Fruit fly (Drosophila melanogaster): Measurements from ENCODE around the gene CG4884.

The CG4884 gene

dm6 chr3R:27946555-27947204 is 12.4 kb downstream of the CG4884 start (continued):
- TF ChIP-seq HLH4C (GFP tag; IDR thresholded peaks at IDR 0.05; ENCODE audit: partially characterized antibody): no peak
- no peak for TF ChIP-seq Gug (GFP tag; IDR thresholded peaks at IDR 0.05)
- no peak for TF ChIP-seq CG12299 (tag; optimal IDR thresholded peaks at IDR 0.05)
- TF ChIP-seq CG31388 (GFP tag; optimal IDR thresholded peaks at IDR 0.05): no peak
- peak; percentile 41 for TF ChIP-seq PHDP (tag; optimal IDR thresholded peaks at IDR 0.05)
- no peak for TF ChIP-seq psq (GFP tag; optimal IDR thresholded peaks at IDR 0.05)
- no peak for TF ChIP-seq CG1832 (GFP tag; optimal IDR thresholded peaks at IDR 0.05)
- 0 out of 2 replicates have a peak, but pooled peaks have one; percentile 32 for TF ChIP-seq Rfx (GFP tag; IDR thresholded peaks at IDR 0.05)
- TF ChIP-seq knrl (GFP tag; IDR thresholded peaks at IDR 0.05; ENCODE audit: partially characterized antibody): no peak
- TF ChIP-seq bbx (GFP tag; IDR thresholded peaks at IDR 0.05; ENCODE audit: partially characterized antibody): no peak
- no peak for TF ChIP-seq CG2712 (tag; optimal IDR thresholded peaks at IDR 0.05)
- no peak for TF ChIP-seq gfzf (GFP tag; optimal IDR thresholded peaks at IDR 0.05)
- no peak for TF ChIP-seq mam (GFP tag; optimal IDR thresholded peaks at IDR 0.05)
- peak; percentile 49 for TF ChIP-seq CG10431 (GFP tag; optimal IDR thresholded peaks at IDR 0.05)
- TF ChIP-seq TFAM (GFP tag; optimal IDR thresholded peaks at IDR 0.05): no peak
- TF ChIP-seq tna (GFP tag; IDR thresholded peaks at IDR 0.05; ENCODE audit: partially characterized antibody): no peak
- no peak for TF ChIP-seq Hmr (GFP tag; optimal IDR thresholded peaks at IDR 0.05)
- no peak for TF ChIP-seq her (GFP tag; optimal IDR thresholded peaks at IDR 0.05)
- 0 out of 3 replicates have a peak, but pooled peaks have one; percentile 49 for TF ChIP-seq ci (GFP tag; IDR thresholded peaks at IDR 0.05)
- TF ChIP-seq Sox100B (GFP tag; optimal IDR thresholded peaks at IDR 0.05): no peak
- no peak for TF ChIP-seq CG1603 (tag; optimal IDR thresholded peaks at IDR 0.05)
- TF ChIP-seq Atf3 (GFP tag; optimal IDR thresholded peaks at IDR 0.05): no peak
- no peak for TF ChIP-seq Poxn (GFP tag; IDR thresholded peaks at IDR 0.05)
- no peak for TF ChIP-seq CG31365 (tag; optimal IDR thresholded peaks at IDR 0.05)
- TF ChIP-seq Lpt (GFP tag; optimal IDR thresholded peaks at IDR 0.05): no peak
- TF ChIP-seq CG4360 (GFP tag; IDR thresholded peaks at IDR 0.05): peak; percentile 31; the same call in 1 of the 2 replicates
- no peak for TF ChIP-seq Fer3 (tag; optimal IDR thresholded peaks at IDR 0.05)
- peak; percentile 28 for TF ChIP-seq CG5180 (GFP tag; optimal IDR thresholded peaks at IDR 0.05)
- TF ChIP-seq ranshi (GFP tag; IDR thresholded peaks at IDR 0.05): no peak

- TF ChIP-seq CG4282 (GFP tag; optimal IDR thresholded peaks at IDR 0.05) (no peak), sens (GFP tag) (peak; percentile 23), CG18262 (tag; optimal IDR thresholded peaks at IDR 0.05) (no peak), Rfx (GFP tag; IDR thresholded peaks at IDR 0.05) (no peak), dmrt99B (tag; optimal IDR thresholded peaks at IDR 0.05) (no peak)
Measured at dm6 chr3R:27945398-27945797, 13.6 kb downstream of the CG4884 start.

- TF ChIP-seq CG17568 (GFP tag; optimal IDR thresholded peaks at IDR 0.05) (no peak), CG4730 (GFP tag; IDR thresholded peaks at IDR 0.05) (0 out of 2 replicates have a peak, but pooled peaks have one; percentile 23), lab (GFP tag; optimal IDR thresholded peaks at IDR 0.05) (peak; percentile 42), repo (GFP tag; optimal IDR thresholded peaks at IDR 0.05) (no peak), CG2199 (GFP tag; IDR thresholded peaks at IDR 0.05) (no peak), kni (GFP tag; optimal IDR thresholded peaks at IDR 0.05) (no peak), ems (GFP tag; optimal IDR thresholded peaks at IDR 0.05) (no peak), CG7786 (GFP tag; optimal IDR thresholded peaks at IDR 0.05) (no peak), onecut (GFP tag; IDR thresholded peaks at IDR 0.05) (peak; percentile 47), D19A (tag; optimal IDR thresholded peaks at IDR 0.05) (no peak), dimm (GFP tag; IDR thresholded peaks at IDR 0.05) (no peak), Hr51 (GFP tag; optimal IDR thresholded peaks at IDR 0.05) (no peak), Nf-YC (tag; optimal IDR thresholded peaks at IDR 0.05) (peak; percentile 2), schlank (tag; optimal IDR thresholded peaks at IDR 0.05) (peak; percentile 25)
Measured at dm6 chr3R:27937752-27938694, 21.0 kb downstream of the CG4884 start, which contains the start of the genes NSD and BOD1. Gene NSD, minus strand, starts transcription at chr3R:27937853. Gene BOD1, plus strand, starts transcription at chr3R:27938245.
